Fruit fly (Drosophila melanogaster): ENCODE data around the gene CG45122.

CG45122 gene

DNA sequence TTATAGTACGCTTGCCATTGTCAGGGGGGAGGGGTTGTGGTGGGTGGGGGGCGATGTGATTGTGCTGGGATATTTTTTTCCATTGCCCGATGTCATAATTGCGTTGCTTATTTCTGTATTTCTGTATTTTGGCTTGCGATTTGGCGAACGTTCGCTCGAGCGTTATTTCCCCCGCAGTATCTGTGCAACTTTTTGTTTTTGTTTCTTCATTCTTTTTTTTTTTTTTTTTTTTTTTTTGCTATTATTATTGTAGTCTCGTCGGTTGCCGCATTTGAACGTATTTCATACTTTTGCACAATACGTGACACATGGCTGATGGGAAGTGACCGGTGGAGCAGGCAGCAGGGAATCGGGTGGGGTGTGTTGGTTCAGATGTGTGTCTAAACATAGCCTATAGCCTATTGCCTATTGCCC lies 26.3 kb upstream of the CG45122 start:
- TF ChIP-seq vri (GFP tag; optimal IDR thresholded peaks at IDR 0.05) (peak; percentile 96), CG7368 (GFP tag; optimal IDR thresholded peaks at IDR 0.05) (no peak), CG34406 (GFP tag; optimal IDR thresholded peaks at IDR 0.05) (no peak), CG6792 (GFP tag; optimal IDR thresholded peaks at IDR 0.05) (no peak), CG15336 (GFP tag; IDR thresholded peaks at IDR 0.05) (peak; percentile 40), Lpt (GFP tag; optimal IDR thresholded peaks at IDR 0.05) (peak; percentile 15)

DNA sequence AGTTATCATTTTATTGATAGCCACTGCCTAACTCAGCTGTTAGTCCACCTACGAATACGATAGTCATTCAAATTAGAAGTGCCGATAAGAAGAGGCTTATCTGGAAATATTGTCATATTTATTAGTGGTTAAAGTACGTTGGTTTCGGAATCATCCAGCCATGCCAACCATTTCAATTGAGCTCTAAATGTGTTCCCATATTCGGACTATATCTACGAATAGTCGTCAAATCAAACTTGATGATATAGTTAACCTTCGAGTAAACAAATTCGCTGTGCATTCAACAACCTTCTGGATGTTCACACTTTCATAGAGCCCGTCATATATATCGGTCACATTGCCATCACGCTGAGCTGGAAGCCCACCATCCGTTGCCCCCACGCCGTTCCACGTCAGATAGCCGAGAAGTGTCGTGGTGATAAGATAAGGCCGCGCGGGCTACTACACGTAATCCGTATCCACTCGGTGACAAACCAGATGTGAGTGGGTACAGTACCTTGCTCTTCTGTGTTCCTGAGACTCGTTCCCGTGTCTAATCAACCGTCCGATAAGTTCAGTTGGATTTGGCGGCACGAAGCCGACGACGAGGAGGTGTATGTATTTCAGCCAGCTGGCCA lies 25.6 kb upstream of the CG45122 start:
- no peak for TF ChIP-seq CG7368 (GFP tag; optimal IDR thresholded peaks at IDR 0.05)
- peak; percentile 98 for TF ChIP-seq vri (GFP tag; optimal IDR thresholded peaks at IDR 0.05)

DNA sequence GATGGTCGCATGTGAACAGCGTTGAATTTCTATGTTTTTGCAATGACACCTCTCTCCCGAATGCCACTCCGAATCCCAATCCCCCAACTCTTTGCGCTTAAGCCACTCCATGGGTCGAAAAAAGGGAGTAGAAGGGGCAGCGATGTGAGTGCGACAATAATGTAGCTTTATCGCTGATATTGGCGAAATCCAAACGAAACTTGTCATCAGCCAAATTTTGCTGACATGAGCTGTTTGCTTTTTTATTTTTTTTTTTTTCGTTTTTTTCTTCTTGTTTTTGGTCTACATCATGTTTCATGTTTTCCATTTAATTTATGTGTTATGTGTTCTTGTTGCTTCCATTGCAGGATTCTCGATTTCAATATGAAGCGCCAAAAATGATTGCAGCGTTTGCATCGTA lies 25.0 kb upstream of the CG45122 start:
- TF ChIP-seq spab (GFP tag; optimal IDR thresholded peaks at IDR 0.05) (no peak), Sox15 (GFP tag; optimal IDR thresholded peaks at IDR 0.05) (no peak), Eip93F (GFP tag; optimal IDR thresholded peaks at IDR 0.05) (no peak), eg (GFP tag; IDR thresholded peaks at IDR 0.05) (no peak), CG10669 (GFP tag; optimal IDR thresholded peaks at IDR 0.05) (no peak), net (GFP tag; optimal IDR thresholded peaks at IDR 0.05) (no peak), Hr4 (GFP tag; optimal IDR thresholded peaks at IDR 0.05) (no peak), Smox (GFP tag; optimal IDR thresholded peaks at IDR 0.05) (no peak), achi (GFP tag; optimal IDR thresholded peaks at IDR 0.05) (no peak), Met (GFP tag; optimal IDR thresholded peaks at IDR 0.05) (no peak), vri (GFP tag; optimal IDR thresholded peaks at IDR 0.05) (no peak), CG34406 (GFP tag; optimal IDR thresholded peaks at IDR 0.05) (no peak), CG6854 (GFP tag; optimal IDR thresholded peaks at IDR 0.05) (no peak), CG8119 (GFP tag; IDR thresholded peaks at IDR 0.05) (no peak), CG11762 (GFP tag; optimal IDR thresholded peaks at IDR 0.05; ENCODE audit: insufficient read depth) (no peak)

- TF ChIP-seq lz (GFP tag; optimal IDR thresholded peaks at IDR 0.05) (peak; percentile 43), CG6163 (GFP tag; IDR thresholded peaks at IDR 0.05) (no peak), esn (GFP tag; optimal IDR thresholded peaks at IDR 0.05) (peak; percentile 57), CG3032 (tag; optimal IDR thresholded peaks at IDR 0.05) (peak; percentile 10), Ets21C (GFP tag; optimal IDR thresholded peaks at IDR 0.05) (no peak), net (GFP tag; optimal IDR thresholded peaks at IDR 0.05) (no peak), vri (GFP tag; optimal IDR thresholded peaks at IDR 0.05) (peak; percentile 17), Blimp-1 (GFP tag; optimal IDR thresholded peaks at IDR 0.05) (no peak), CG10669 (GFP tag; optimal IDR thresholded peaks at IDR 0.05) (no peak)
These were observed 13.4 kb upstream of the CG45122 start, which contains the start of the genes CG46281 and CG46280 for dm6 chr3R:13030257-13031173. TSS of gene CG46281 (minus strand) at chr3R:13030307. TSS of gene CG46280 (minus strand) at chr3R:13030659.

DNA sequence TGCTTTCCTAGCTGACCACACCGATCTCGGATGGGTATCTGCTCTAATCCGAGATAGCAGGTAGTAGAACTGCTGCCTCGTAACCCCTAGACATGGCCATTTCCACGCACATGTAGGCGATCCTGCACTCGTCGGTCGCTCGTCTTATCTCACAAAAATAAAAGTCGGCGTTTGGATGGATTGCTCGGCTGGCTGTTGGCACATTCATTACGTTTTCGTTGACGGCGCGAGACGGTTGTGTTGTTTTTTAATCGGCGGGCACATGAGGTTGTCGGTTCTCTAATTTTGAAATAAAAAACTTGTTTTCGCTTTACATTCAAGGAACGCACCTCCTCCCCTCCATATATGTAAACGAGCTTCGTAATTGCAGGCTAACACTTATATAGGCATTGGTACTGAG lies 11.6 kb upstream of the CG45122 start, which contains the start of gene ry:
ry (plus strand) TSS at position 206 of the 400 bp plus-strand sequence.
- no peak for TF ChIP-seq CG34406 (GFP tag; optimal IDR thresholded peaks at IDR 0.05)
- peak; percentile 56 for TF ChIP-seq vri (GFP tag; optimal IDR thresholded peaks at IDR 0.05)
- no peak for TF ChIP-seq fd85E (GFP tag; optimal IDR thresholded peaks at IDR 0.05)
- no peak for TF ChIP-seq Ets21C (GFP tag; optimal IDR thresholded peaks at IDR 0.05)
- peak; percentile 22 for TF ChIP-seq Eip78C (GFP tag)
- TF ChIP-seq CG7368 (GFP tag; optimal IDR thresholded peaks at IDR 0.05): no peak
- TF ChIP-seq CG1621 (tag; optimal IDR thresholded peaks at IDR 0.05): no peak

DNA sequence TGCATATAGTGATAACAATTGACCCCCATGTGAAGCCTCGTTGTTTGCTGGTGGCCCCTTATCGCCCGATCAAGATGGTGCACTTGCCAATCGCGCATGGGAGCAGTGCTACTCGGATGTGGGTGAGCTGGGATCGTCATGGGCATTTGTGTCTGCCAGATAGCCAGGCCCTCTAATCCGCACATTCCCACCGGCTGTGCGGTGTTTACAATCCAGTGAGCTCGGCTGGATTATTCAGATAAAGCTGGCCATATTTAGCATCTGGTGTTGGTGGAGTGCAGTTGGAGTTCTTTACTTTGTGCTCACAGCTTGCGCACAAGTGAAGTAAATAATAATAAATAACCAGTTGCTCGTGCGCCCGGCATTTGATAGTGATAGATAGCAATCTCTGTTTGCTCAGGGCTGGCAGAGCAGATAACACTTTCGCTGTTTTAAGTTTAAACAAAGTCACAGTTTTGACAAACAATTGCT lies 10.9 kb upstream of the CG45122 start:
- no peak for TF ChIP-seq Smox (GFP tag; optimal IDR thresholded peaks at IDR 0.05)
- TF ChIP-seq CG6854 (GFP tag; optimal IDR thresholded peaks at IDR 0.05): no peak
- TF ChIP-seq CG10631 (GFP tag; optimal IDR thresholded peaks at IDR 0.05): no peak
- TF ChIP-seq esn (GFP tag; optimal IDR thresholded peaks at IDR 0.05): no peak
- no peak for TF ChIP-seq Blimp-1 (GFP tag; optimal IDR thresholded peaks at IDR 0.05)
- no peak for TF ChIP-seq Met (GFP tag; optimal IDR thresholded peaks at IDR 0.05)
- no peak for TF ChIP-seq CG31627 (GFP tag; optimal IDR thresholded peaks at IDR 0.05)
- TF ChIP-seq Hr4 (GFP tag; optimal IDR thresholded peaks at IDR 0.05): no peak
- no peak for TF ChIP-seq vri (GFP tag; optimal IDR thresholded peaks at IDR 0.05)
- TF ChIP-seq Lpt (GFP tag; optimal IDR thresholded peaks at IDR 0.05): peak; percentile 3
- no peak for TF ChIP-seq cyc (GFP tag; optimal IDR thresholded peaks at IDR 0.05)
- TF ChIP-seq fd85E (GFP tag; optimal IDR thresholded peaks at IDR 0.05): no peak
- no peak for TF ChIP-seq Eip78C (GFP tag)
- TF ChIP-seq spab (GFP tag; optimal IDR thresholded peaks at IDR 0.05): no peak
- no peak for TF ChIP-seq Sox14 (GFP tag; optimal IDR thresholded peaks at IDR 0.05)
- no peak for TF ChIP-seq topi (GFP tag; optimal IDR thresholded peaks at IDR 0.05)
- no peak for TF ChIP-seq CG16779 (tag; optimal IDR thresholded peaks at IDR 0.05)
- peak; percentile 99 for TF ChIP-seq fkh (GFP tag; optimal IDR thresholded peaks at IDR 0.05)
- no peak for TF ChIP-seq lz (GFP tag; optimal IDR thresholded peaks at IDR 0.05)
- TF ChIP-seq net (GFP tag; optimal IDR thresholded peaks at IDR 0.05): no peak
- TF ChIP-seq svp (GFP tag): peak; percentile 99
